Worm (Caenorhabditis elegans) whole organism, L1 larva: Measurements from ENCODE around the gene pqn-71.

Experiments used
- ama-1 ChIP-seq: fragments of 150-350 bp; optimal IDR thresholded peaks from 2 replicates; lab custom pipeline; 2014
- fkh-10 ChIP-seq: sonication (generic microtip); optimal IDR thresholded peaks from 2 replicates; lab custom pipeline; 2017; ENCODE audit warnings: missing biosample characterization, missing genetic modification reagents, missing genetic modification characterization
- mep-1 ChIP-seq: fragments of 150-350 bp; optimal IDR thresholded peaks from 2 replicates; lab custom pipeline; 2014; ENCODE audit warnings: missing biosample characterization, missing genetic modification characterization
- pqm-1 ChIP-seq: sonication (generic microtip); optimal IDR thresholded peaks from 3 replicates; lab custom pipeline; 2017; ENCODE audit warnings: missing biosample characterization, missing genetic modification characterization
- snpc-4 ChIP-seq: fragments of 150-350 bp; optimal IDR thresholded peaks from 2 replicates; lab custom pipeline; 2014; ENCODE audit warnings: missing biosample characterization, missing genetic modification characterization
- zip-4 ChIP-seq: fragments of 200-800 bp; sonication (Bioruptor generic); optimal IDR thresholded peaks from 2 replicates; lab custom pipeline; 2018; ENCODE audit warnings: mild to moderate bottlenecking, missing genetic modification characterization, moderate library complexity, missing compliant biosample characterization
- ztf-11 ChIP-seq, 2 experiments: sonication (generic microtip); optimal IDR thresholded peaks; 2 replicates each; lab custom pipeline; 2016 to 2017; ENCODE audit warnings: missing genetic modification characterization in 2 of 2, missing biosample characterization in 1 of 2, missing compliant biosample characterization in 1 of 2

- TF ChIP-seq zip-4 (GFP tag; lab: Kevin White, UChicago) (no peak), ama-1 (lab: Kevin White, UChicago) (no peak), fkh-10 (no peak), mep-1 (tag; lab: Kevin White, UChicago) (no peak), ztf-11 (tag; optimal IDR thresholded peaks at IDR 0.05; lab: Kevin White, UChicago) (no peak), pqm-1 (tag; lab: Kevin White, UChicago) (no peak), snpc-4 (tag; lab: Kevin White, UChicago) (no peak)
Observed at ce11 chrV:15480505-15481075, 15.1 kb downstream of the pqn-71 start.
